Worm (Caenorhabditis elegans) whole organism, L1 larva: ENCODE data around the gene srxa-6.

Experiments used
- C04F5.9 ChIP-seq: sonication (generic microtip); optimal IDR thresholded peaks from 2 replicates; lab custom pipeline; 2016; ENCODE audit warnings: missing genetic modification characterization, missing compliant biosample characterization
- C16A3.4 ChIP-seq: fragments of 150-350 bp; optimal IDR thresholded peaks from 2 replicates; lab custom pipeline; 2014; ENCODE audit warnings: missing biosample characterization, missing genetic modification characterization
- C34B4.2 ChIP-seq: sonication (generic microtip); optimal IDR thresholded peaks from 2 replicates; lab custom pipeline; 2017; ENCODE audit warnings: mild to moderate bottlenecking, missing genetic modification characterization, missing compliant biosample characterization
- F16B12.6 ChIP-seq: fragments of 150-350 bp; optimal IDR thresholded peaks from 2 replicates; lab custom pipeline; 2014; ENCODE audit warnings: missing biosample characterization, missing genetic modification characterization
- aha-1 ChIP-seq: fragments of 150-350 bp; optimal IDR thresholded peaks from 2 replicates; lab custom pipeline; 2014; ENCODE audit warnings: missing biosample characterization, missing genetic modification characterization
- alr-1 ChIP-seq: fragments of 200-800 bp; sonication (Bioruptor generic); optimal IDR thresholded peaks from 2 replicates; lab custom pipeline; 2018; ENCODE audit warnings: borderline replicate concordance, mild to moderate bottlenecking, missing genetic modification characterization, missing compliant biosample characterization
- blmp-1 ChIP-seq: fragments of 150-350 bp; optimal IDR thresholded peaks from 2 replicates; lab custom pipeline; 2014; ENCODE audit warnings: missing biosample characterization, missing genetic modification characterization
- ceh-63 ChIP-seq: fragments of 200-800 bp; sonication (Bioruptor generic); optimal IDR thresholded peaks from 2 replicates; lab custom pipeline; 2018; ENCODE audit warnings: mild to moderate bottlenecking, missing genetic modification characterization, missing compliant biosample characterization
- ceh-8 ChIP-seq: fragments of 200-800 bp; sonication (Bioruptor generic); optimal IDR thresholded peaks from 2 replicates; lab custom pipeline; 2018; ENCODE audit warnings: mild to moderate bottlenecking, missing genetic modification characterization, moderate library complexity, missing compliant biosample characterization
- ceh-82 ChIP-seq, 3 experiments: fragments of 150-350 bp in 1 of 3; sonication (generic microtip) in 2 of 3; optimal IDR thresholded peaks; 2 replicates each; lab custom pipeline; 2014 to 2017; ENCODE audit warnings: missing biosample characterization in 3 of 3, missing genetic modification characterization in 3 of 3
- ceh-88 ChIP-seq: fragments of 200-800 bp; sonication (Bioruptor generic); IDR thresholded peaks from 2 replicates; pipeline ENCODE4 v1.3.6; 2022; ENCODE audit warnings: missing genetic modification characterization, missing compliant biosample characterization
- dsc-1 ChIP-seq: sonication (generic microtip); optimal IDR thresholded peaks from 2 replicates; lab custom pipeline; 2016; ENCODE audit warnings: mild to moderate bottlenecking, missing genetic modification characterization, missing compliant biosample characterization
- efl-1 ChIP-seq, 4 experiments: fragments of 150-350 bp; optimal IDR thresholded peaks in 3 of 4; peaks in 1 of 4; 1 replicate in 1 of 4; 2 replicates in 3 of 4; lab custom pipeline; 2014; ENCODE audit warnings: missing biosample characterization in 2 of 4, missing genetic modification characterization in 2 of 4, missing genetic modification reagents in 2 of 4
- efl-3 ChIP-seq: fragments of 200-800 bp; sonication (Bioruptor generic); optimal IDR thresholded peaks from 2 replicates; lab custom pipeline; 2018; ENCODE audit warnings: mild to moderate bottlenecking, missing genetic modification characterization, missing compliant biosample characterization
- egl-13 ChIP-seq: sonication (generic microtip); optimal IDR thresholded peaks from 2 replicates; lab custom pipeline; 2016; ENCODE audit warnings: missing genotype, missing genetic modification reagents, missing genetic modification characterization, missing compliant biosample characterization
- egl-27 ChIP-seq, 2 experiments: fragments of 150-350 bp in 1 of 2; sonication (generic microtip); optimal IDR thresholded peaks; 3 replicates each; lab custom pipeline; 2017 to 2018; ENCODE audit warnings: missing biosample characterization in 2 of 2, missing genetic modification characterization in 2 of 2, missing genetic modification reagents in 2 of 2
- fkh-10 ChIP-seq: sonication (generic microtip); optimal IDR thresholded peaks from 2 replicates; lab custom pipeline; 2017; ENCODE audit warnings: missing biosample characterization, missing genetic modification reagents, missing genetic modification characterization
- fkh-4 ChIP-seq: sonication (generic microtip); optimal IDR thresholded peaks from 2 replicates; lab custom pipeline; 2016; ENCODE audit warnings: missing compliant biosample characterization, missing genetic modification characterization, borderline replicate concordance
- fos-1 ChIP-seq: fragments of 150-350 bp; optimal IDR thresholded peaks from 2 replicates; lab custom pipeline; 2014; ENCODE audit warnings: missing biosample characterization, missing genetic modification characterization
- hlh-17 ChIP-seq: fragments of 200-800 bp; sonication (Bioruptor generic); optimal IDR thresholded peaks from 2 replicates; lab custom pipeline; 2018; ENCODE audit warnings: missing genetic modification characterization, mild to moderate bottlenecking, missing compliant biosample characterization, moderate library complexity, borderline replicate concordance
- jun-1 ChIP-seq: fragments of 150-350 bp; optimal IDR thresholded peaks from 2 replicates; lab custom pipeline; 2014; ENCODE audit warnings: missing biosample characterization, missing genetic modification reagents, missing genetic modification characterization
- lin-13 ChIP-seq: fragments of 150-350 bp; optimal IDR thresholded peaks from 2 replicates; lab custom pipeline; 2014; ENCODE audit warnings: missing biosample characterization, missing genetic modification reagents, missing genetic modification characterization
- lin-14 ChIP-seq: fragments of 200-800 bp; sonication (Bioruptor generic); optimal IDR thresholded peaks from 2 replicates; lab custom pipeline; 2018; ENCODE audit warnings: mild to moderate bottlenecking, missing genetic modification characterization, moderate library complexity, missing compliant biosample characterization
- lin-15B ChIP-seq: fragments of 150-350 bp; sonication (generic microtip); optimal IDR thresholded peaks from 3 replicates; lab custom pipeline; 2014; ENCODE audit warnings: missing biosample characterization, missing genetic modification characterization
- lin-35 ChIP-seq, 2 experiments: fragments of 150-350 bp; optimal IDR thresholded peaks; 2 replicates each; lab custom pipeline; 2014; ENCODE audit warnings: missing biosample characterization in 2 of 2, missing genetic modification characterization in 2 of 2, missing genetic modification reagents in 2 of 2
- lin-39 ChIP-seq: fragments of 150-350 bp; optimal IDR thresholded peaks from 2 replicates; lab custom pipeline; 2014; ENCODE audit warnings: missing biosample characterization, missing genetic modification reagents, missing genetic modification characterization
- mab-9 ChIP-seq: fragments of 200-800 bp; sonication (Bioruptor generic); IDR thresholded peaks from 2 replicates; pipeline ENCODE4 v1.3.6; 2022; ENCODE audit warnings: missing genetic modification reagents, missing genetic modification characterization, missing compliant biosample characterization
- mdl-1 ChIP-seq, 2 experiments: fragments of 150-350 bp; optimal IDR thresholded peaks; 2 replicates each; lab custom pipeline; 2014 to 2017; ENCODE audit warnings: missing biosample characterization in 2 of 2, missing genetic modification characterization in 2 of 2, inconsistent platforms in 1 of 2
- mef-2 ChIP-seq: fragments of 150-350 bp; optimal IDR thresholded peaks from 2 replicates; lab custom pipeline; 2014; ENCODE audit warnings: missing biosample characterization, missing genetic modification characterization
- mep-1 ChIP-seq: fragments of 150-350 bp; optimal IDR thresholded peaks from 2 replicates; lab custom pipeline; 2014; ENCODE audit warnings: missing biosample characterization, missing genetic modification characterization
- nhr-19 ChIP-seq: fragments of 200-800 bp; sonication (Bioruptor generic); conservative IDR thresholded peaks from 2 replicates; pipeline ENCODE4 v1.3.6; 2022; ENCODE audit warnings: missing genetic modification characterization, missing compliant biosample characterization
- nhr-237 ChIP-seq: fragments of 150-350 bp; optimal IDR thresholded peaks from 2 replicates; lab custom pipeline; 2014; ENCODE audit warnings: missing biosample characterization, missing genetic modification characterization
- nhr-28 ChIP-seq: fragments of 150-350 bp; optimal IDR thresholded peaks from 2 replicates; lab custom pipeline; 2014; ENCODE audit warnings: missing biosample characterization, missing genetic modification characterization
- nhr-47 ChIP-seq: sonication (generic microtip); optimal IDR thresholded peaks from 2 replicates; lab custom pipeline; 2016; ENCODE audit warnings: mild to moderate bottlenecking, missing genetic modification characterization, moderate library complexity, missing compliant biosample characterization
- nhr-71 ChIP-seq: sonication (generic microtip); optimal IDR thresholded peaks from 2 replicates; lab custom pipeline; 2016; ENCODE audit warnings: mild to moderate bottlenecking, missing genetic modification characterization, moderate library complexity, missing compliant biosample characterization
- nhr-76 ChIP-seq: sonication (generic microtip); optimal IDR thresholded peaks from 2 replicates; lab custom pipeline; 2017; ENCODE audit warnings: missing biosample characterization, missing genetic modification characterization
- nhr-77 ChIP-seq: fragments of 150-350 bp; optimal IDR thresholded peaks from 2 replicates; lab custom pipeline; 2014; ENCODE audit warnings: missing biosample characterization, missing genetic modification characterization
- nhr-85 ChIP-seq: sonication (generic microtip); peaks from one replicate; lab custom pipeline; 2016; ENCODE audit warnings: missing genetic modification characterization, inconsistent platforms, missing compliant biosample characterization
- pag-3 ChIP-seq: sonication (generic microtip); optimal IDR thresholded peaks from 2 replicates; lab custom pipeline; 2017; ENCODE audit warnings: missing genetic modification characterization, mild to moderate bottlenecking, missing compliant biosample characterization, antibody characterized with exemption, borderline replicate concordance; ENCODE audit not compliant: insufficient read depth
- pax-3 ChIP-seq: fragments of 200-800 bp; sonication (Bioruptor generic); optimal IDR thresholded peaks from 2 replicates; lab custom pipeline; 2018; ENCODE audit warnings: mild to moderate bottlenecking, missing genetic modification characterization, moderate library complexity, missing compliant biosample characterization
- rnt-1 ChIP-seq: sonication (generic microtip); optimal IDR thresholded peaks from 2 replicates; lab custom pipeline; 2016; ENCODE audit warnings: mild to moderate bottlenecking, missing genetic modification characterization, moderate library complexity, missing compliant biosample characterization
- skn-1 ChIP-seq: fragments of 150-350 bp; optimal IDR thresholded peaks from 2 replicates; lab custom pipeline; 2014; ENCODE audit warnings: missing biosample characterization, missing genetic modification characterization
- snu-23 ChIP-seq: sonication (generic microtip); optimal IDR thresholded peaks from 2 replicates; lab custom pipeline; 2016; ENCODE audit warnings: missing genetic modification characterization, missing compliant biosample characterization
- sox-4 ChIP-seq: sonication (generic microtip); optimal IDR thresholded peaks from 2 replicates; lab custom pipeline; 2016; ENCODE audit warnings: missing genetic modification characterization, missing compliant biosample characterization
- sptf-1 ChIP-seq: fragments of 150-350 bp; optimal IDR thresholded peaks from 2 replicates; lab custom pipeline; 2014; ENCODE audit warnings: missing biosample characterization, missing genetic modification characterization
- sup-37 ChIP-seq: fragments of 200-800 bp; sonication (Bioruptor generic); optimal IDR thresholded peaks from 2 replicates; lab custom pipeline; 2018; ENCODE audit warnings: mild to moderate bottlenecking, missing genetic modification characterization, missing compliant biosample characterization
- tlp-1 ChIP-seq: fragments of 150-350 bp; optimal IDR thresholded peaks from 2 replicates; lab custom pipeline; 2014; ENCODE audit warnings: missing biosample characterization, missing genetic modification characterization
- unc-130 ChIP-seq: fragments of 150-350 bp; optimal IDR thresholded peaks from 2 replicates; lab custom pipeline; 2017; ENCODE audit warnings: missing biosample characterization, missing genetic modification characterization, inconsistent platforms
- unc-30 ChIP-seq: sonication (generic microtip); optimal IDR thresholded peaks from 2 replicates; lab custom pipeline; 2017; ENCODE audit warnings: missing biosample characterization, missing genetic modification characterization
- unc-62 ChIP-seq: fragments of 150-350 bp; optimal IDR thresholded peaks from 2 replicates; lab custom pipeline; 2014; ENCODE audit warnings: missing biosample characterization, missing genetic modification reagents, missing genetic modification characterization
- unc-98 ChIP-seq: fragments of 200-800 bp; sonication (Bioruptor generic); IDR thresholded peaks from 2 replicates; pipeline ENCODE4 v1.3.6; 2022; ENCODE audit warnings: missing genetic modification characterization, missing compliant biosample characterization
- vab-15 ChIP-seq: sonication (generic microtip); optimal IDR thresholded peaks from 2 replicates; lab custom pipeline; 2017; ENCODE audit warnings: missing genotype, mild to moderate bottlenecking, missing genetic modification characterization, missing compliant biosample characterization
- zip-4 ChIP-seq: fragments of 200-800 bp; sonication (Bioruptor generic); optimal IDR thresholded peaks from 2 replicates; lab custom pipeline; 2018; ENCODE audit warnings: mild to moderate bottlenecking, missing genetic modification characterization, moderate library complexity, missing compliant biosample characterization

srxa-6 gene

ce11 chrV:20782188-20782587 is 47.4 kb downstream of the srxa-6 start (continued):
- TF ChIP-seq snu-23 (GFP tag; lab: Kevin White, UChicago): peak; percentile 65
- TF ChIP-seq efl-3: no peak
- no peak for TF ChIP-seq aha-1 (tag; lab: Kevin White, UChicago)
- TF ChIP-seq nhr-77 (tag; lab: Kevin White, UChicago): no peak
- no peak for TF ChIP-seq unc-62
- peak; percentile 1 for TF ChIP-seq rnt-1 (tag; lab: Kevin White, UChicago)
- TF ChIP-seq lin-15B (tag; lab: Kevin White, UChicago): no peak
- TF ChIP-seq ceh-63 (GFP tag; lab: Kevin White, UChicago): no peak
- no peak for TF ChIP-seq fkh-4 (tag; lab: Kevin White, UChicago)
- TF ChIP-seq egl-13: peak; percentile 56
- TF ChIP-seq sup-37: no peak
- no peak for TF ChIP-seq pax-3 (tag; lab: Kevin White, UChicago)
- TF ChIP-seq C16A3.4 (tag; lab: Kevin White, UChicago): no peak
- TF ChIP-seq ceh-82 (tag; optimal IDR thresholded peaks at IDR 0.05; lab: Kevin White, UChicago): peak; percentile 23 to 84 (median 38)
- TF ChIP-seq pag-3: no peak
- peak; percentile 0 for TF ChIP-seq sox-4 (tag; lab: Kevin White, UChicago)
- TF ChIP-seq efl-1 (optimal IDR thresholded peaks at IDR 0.05; lab: Kevin White, UChicago): peak in 1 of 2 experiments; percentile 28
- peak in 1 of 2 experiments; percentile 9 for TF ChIP-seq efl-1 (GFP tag; optimal IDR thresholded peaks at IDR 0.05 in 1 of 2; lab: Kevin White, UChicago)
- no peak for TF ChIP-seq hlh-17
- no peak for TF ChIP-seq F16B12.6 (tag; lab: Kevin White, UChicago)
- TF ChIP-seq unc-30 (tag; lab: Kevin White, UChicago): no peak
- TF ChIP-seq nhr-47: peak; percentile 80
- peak; percentile 93 for TF ChIP-seq lin-14 (GFP tag; lab: Kevin White, UChicago)
- no peak for TF ChIP-seq unc-130 (tag; lab: Kevin White, UChicago)
- no peak for TF ChIP-seq alr-1 (tag; lab: Kevin White, UChicago)
- TF ChIP-seq ceh-88: no peak
- TF ChIP-seq mef-2 (tag; lab: Kevin White, UChicago): peak; percentile 52
- no peak for TF ChIP-seq sptf-1
- TF ChIP-seq mab-9 (GFP tag; lab: Robert Waterston, UW): no peak; the same call in 1 of the 2 replicates
- no peak for TF ChIP-seq lin-13 (GFP tag; lab: Kevin White, UChicago)
- TF ChIP-seq mdl-1 (tag; optimal IDR thresholded peaks at IDR 0.05; lab: Kevin White, UChicago): peak in 1 of 2 experiments; percentile 47
- TF ChIP-seq nhr-85 (tag; lab: Kevin White, UChicago): no peak
- TF ChIP-seq fkh-10 (GFP tag; lab: Kevin White, UChicago): peak; percentile 97
- TF ChIP-seq nhr-71 (tag; lab: Kevin White, UChicago): peak; percentile 91
- no peak for TF ChIP-seq jun-1 (tag; lab: Kevin White, UChicago)
- peak; percentile 40 for TF ChIP-seq ceh-8
- peak; percentile 27 for TF ChIP-seq skn-1 (tag; lab: Kevin White, UChicago)
- TF ChIP-seq lin-39 (tag; lab: Kevin White, UChicago): no peak
- TF ChIP-seq unc-98 (GFP tag; lab: Robert Waterston, UW): no peak
- no peak for TF ChIP-seq C34B4.2 (tag; lab: Kevin White, UChicago)
- TF ChIP-seq tlp-1 (tag; lab: Kevin White, UChicago): no peak
- peak; percentile 56 for TF ChIP-seq mep-1
- peak in 1 of 2 experiments; percentile 33 for TF ChIP-seq lin-35 (GFP tag; optimal IDR thresholded peaks at IDR 0.05; lab: Kevin White, UChicago)
- TF ChIP-seq C04F5.9: no peak
- TF ChIP-seq fos-1: no peak
- no peak for TF ChIP-seq nhr-28 (tag; lab: Kevin White, UChicago)
- no peak for TF ChIP-seq nhr-76
- TF ChIP-seq vab-15: no peak
- no peak for TF ChIP-seq egl-27 (tag; optimal IDR thresholded peaks at IDR 0.05; lab: Kevin White, UChicago)
- TF ChIP-seq dsc-1 (tag; lab: Kevin White, UChicago): peak; percentile 57
- peak; percentile 83 for TF ChIP-seq nhr-19 (GFP tag; lab: Robert Waterston, UW)
- TF ChIP-seq zip-4 (GFP tag; lab: Kevin White, UChicago): no peak
- TF ChIP-seq nhr-237 (tag; lab: Kevin White, UChicago): no peak
- TF ChIP-seq blmp-1 (tag; lab: Kevin White, UChicago): no peak
